Worm (Caenorhabditis elegans) whole organism, young adult: ENCODE data around the gene ZK809.9.

Experiments used
- C06A6.2 ChIP-seq: fragments of 200-800 bp; sonication (Bioruptor generic); conservative IDR thresholded peaks from 2 replicates; pipeline ENCODE4 v1.3.6; 2022; ENCODE audit warnings: missing genetic modification characterization, missing compliant biosample characterization
- F10E7.11 ChIP-seq: sonication (generic microtip); optimal IDR thresholded peaks from 2 replicates; lab custom pipeline; 2017; ENCODE audit warnings: mild to moderate bottlenecking, missing genetic modification characterization, moderate library complexity, missing compliant biosample characterization
- F22D6.2 ChIP-seq: sonication (generic microtip); optimal IDR thresholded peaks from 2 replicates; lab custom pipeline; 2016; ENCODE audit warnings: mild to moderate bottlenecking, missing genetic modification characterization, missing compliant biosample characterization
- F33H1.4 ChIP-seq: fragments of 200-800 bp; sonication (Bioruptor generic); IDR thresholded peaks from 2 replicates; pipeline ENCODE4 v1.3.6; 2022; ENCODE audit warnings: missing genetic modification reagents, missing genetic modification characterization, missing compliant biosample characterization
- F39B2.1 ChIP-seq: fragments of 200-800 bp; sonication (Bioruptor generic); IDR thresholded peaks from 2 replicates; pipeline ENCODE4 v1.3.6; 2022; ENCODE audit warnings: missing genetic modification reagents, missing genetic modification characterization, missing compliant biosample characterization
- K11D2.4 ChIP-seq: fragments of 200-800 bp; sonication (Bioruptor generic); IDR thresholded peaks from 2 replicates; pipeline ENCODE4 v1.3.6; 2022; ENCODE audit warnings: missing genetic modification reagents, missing genetic modification characterization, missing compliant biosample characterization
- Y67H2A.10 ChIP-seq: fragments of 200-800 bp; sonication (Bioruptor generic); conservative IDR thresholded peaks from 2 replicates; pipeline ENCODE4 v1.3.6; 2022; ENCODE audit warnings: missing genetic modification reagents, missing genetic modification characterization, missing compliant biosample characterization
- Y79H2A.3 ChIP-seq: fragments of 200-800 bp; sonication (Bioruptor generic); conservative IDR thresholded peaks from 2 replicates; pipeline ENCODE4 v1.3.6; 2022; ENCODE audit warnings: missing genetic modification reagents, missing genetic modification characterization, missing compliant biosample characterization
- aptf-3 ChIP-seq: fragments of 200-800 bp; sonication (Bioruptor generic); IDR thresholded peaks from 2 replicates; pipeline ENCODE4 v1.3.6; 2022; ENCODE audit warnings: missing genetic modification characterization, missing compliant biosample characterization
- attf-3 ChIP-seq: fragments of 200-800 bp; sonication (Bioruptor generic); conservative IDR thresholded peaks from 2 replicates; pipeline ENCODE4 v1.3.6; 2022; ENCODE audit warnings: missing genetic modification reagents, missing genetic modification characterization, missing compliant biosample characterization
- attf-5 ChIP-seq: fragments of 200-800 bp; sonication (Bioruptor generic); optimal IDR thresholded peaks from 2 replicates; lab custom pipeline; 2018; ENCODE audit warnings: mild to moderate bottlenecking, missing genetic modification characterization, missing compliant biosample characterization
- cebp-2 ChIP-seq: fragments of 200-800 bp; sonication (Bioruptor generic); IDR thresholded peaks from 2 replicates; pipeline ENCODE4 v1.3.6; 2022; ENCODE audit warnings: missing genetic modification characterization, missing compliant biosample characterization
- ceh-100 ChIP-seq: fragments of 200-800 bp; sonication (Bioruptor generic); IDR thresholded peaks from 2 replicates; pipeline ENCODE4 v1.3.6; 2022; ENCODE audit warnings: missing genetic modification reagents, missing genetic modification characterization, missing compliant biosample characterization
- ceh-58 ChIP-seq: fragments of 200-800 bp; sonication (Bioruptor generic); IDR thresholded peaks from 2 replicates; pipeline ENCODE4 v1.3.6; 2022; ENCODE audit warnings: missing genetic modification characterization, missing compliant biosample characterization
- dpl-1 ChIP-seq: fragments of 150-350 bp; optimal IDR thresholded peaks from 2 replicates; lab custom pipeline; 2014; ENCODE audit warnings: missing biosample characterization, missing genetic modification reagents, missing genetic modification characterization
- egl-18 ChIP-seq: fragments of 200-800 bp; sonication (Bioruptor generic); IDR thresholded peaks from 2 replicates; pipeline ENCODE4 v1.3.6; 2022; ENCODE audit warnings: missing genetic modification reagents, missing genetic modification characterization, missing compliant biosample characterization
- hrde-1 ChIP-seq: sonication (generic microtip); optimal IDR thresholded peaks from 2 replicates; lab custom pipeline; 2016; ENCODE audit warnings: missing genetic modification characterization, mild to moderate bottlenecking, missing compliant biosample characterization, moderate library complexity, missing genotype, missing genetic modification reagents, borderline replicate concordance
- lsl-1 ChIP-seq: fragments of 200-800 bp; sonication (Bioruptor generic); optimal IDR thresholded peaks from 2 replicates; lab custom pipeline; 2018; ENCODE audit warnings: mild to moderate bottlenecking, missing genetic modification characterization, moderate library complexity, missing compliant biosample characterization
- madf-10 ChIP-seq: sonication (generic microtip); optimal IDR thresholded peaks from 2 replicates; lab custom pipeline; 2016; ENCODE audit warnings: mild to moderate bottlenecking, missing genetic modification characterization, missing compliant biosample characterization
- mel-28 ChIP-seq: sonication (generic microtip); optimal IDR thresholded peaks from 2 replicates; lab custom pipeline; 2016; ENCODE audit warnings: borderline replicate concordance, mild to moderate bottlenecking, missing genetic modification characterization, missing compliant biosample characterization
- nfya-1 ChIP-seq: sonication (generic microtip); optimal IDR thresholded peaks from 2 replicates; lab custom pipeline; 2017; ENCODE audit warnings: antibody characterized with exemption, missing compliant biosample characterization, missing genetic modification characterization, borderline replicate concordance; ENCODE audit not compliant: insufficient read depth
- nhr-27 ChIP-seq: fragments of 200-800 bp; sonication (Bioruptor generic); optimal IDR thresholded peaks from 2 replicates; lab custom pipeline; 2018; ENCODE audit warnings: mild to moderate bottlenecking, missing genetic modification characterization, moderate library complexity, missing compliant biosample characterization
- nhr-80 ChIP-seq: sonication (generic microtip); optimal IDR thresholded peaks from 2 replicates; lab custom pipeline; 2016; ENCODE audit warnings: missing genetic modification characterization, missing compliant biosample characterization
- nhr-90 ChIP-seq: sonication (generic microtip); optimal IDR thresholded peaks from 2 replicates; lab custom pipeline; 2016; ENCODE audit warnings: missing genotype, mild to moderate bottlenecking, missing genetic modification characterization, missing compliant biosample characterization
- pha-4 ChIP-seq: fragments of 150-350 bp; sonication (generic microtip); optimal IDR thresholded peaks from 2 replicates; lab custom pipeline; 2014; ENCODE audit warnings: missing biosample characterization, missing genetic modification reagents, missing genetic modification characterization
- rcor-1 ChIP-seq: fragments of 200-800 bp; sonication (Bioruptor generic); IDR thresholded peaks from 2 replicates; pipeline ENCODE4 v1.3.6; 2022; ENCODE audit warnings: missing genetic modification reagents, missing genetic modification characterization, missing compliant biosample characterization
- rpc-1 ChIP-seq, 2 experiments: fragments of 150-350 bp in 1 of 2; sonication (generic microtip) in 1 of 2; optimal IDR thresholded peaks; 2 replicates each; lab custom pipeline; 2014 to 2018; ENCODE audit warnings: missing biosample characterization in 1 of 2, missing genetic modification characterization in 1 of 2, missing genetic modification reagents in 1 of 2, missing genotype in 1 of 2
- snpc-3.4 ChIP-seq: sonication (generic microtip); optimal IDR thresholded peaks from 2 replicates; lab custom pipeline; 2017; ENCODE audit warnings: missing genetic modification characterization, mild to moderate bottlenecking, missing compliant biosample characterization, antibody characterized with exemption, moderate library complexity, missing genotype, missing genetic modification reagents
- snpc-4 ChIP-seq, 5 experiments: fragments of 150-350 bp in 1 of 5; sonication (generic microtip) in 4 of 5; optimal IDR thresholded peaks; 2 replicates each; lab custom pipeline; 2014 to 2018; ENCODE audit warnings: missing genetic modification characterization in 5 of 5, missing biosample characterization in 3 of 5, antibody characterized with exemption in 2 of 5, mild to moderate bottlenecking in 2 of 5, missing compliant biosample characterization in 2 of 5, missing genotype in 2 of 5, moderate library complexity in 2 of 5, missing genetic modification reagents in 1 of 5
- tlf-1 ChIP-seq: fragments of 200-800 bp; sonication (Bioruptor generic); optimal IDR thresholded peaks from 2 replicates; lab custom pipeline; 2018; ENCODE audit warnings: mild to moderate bottlenecking, missing genetic modification characterization, missing compliant biosample characterization
- unc-62 ChIP-seq: fragments of 150-350 bp; optimal IDR thresholded peaks from 2 replicates; lab custom pipeline; 2014; ENCODE audit warnings: missing biosample characterization, missing genetic modification reagents, missing genetic modification characterization
- zim-3 ChIP-seq: sonication (generic microtip); optimal IDR thresholded peaks from 2 replicates; lab custom pipeline; 2017; ENCODE audit warnings: mild to moderate bottlenecking, missing genetic modification characterization, moderate library complexity, missing compliant biosample characterization
- ztf-18 ChIP-seq: sonication (generic microtip); optimal IDR thresholded peaks from 2 replicates; lab custom pipeline; 2016; ENCODE audit warnings: missing genotype, mild to moderate bottlenecking, missing genetic modification characterization, missing compliant biosample characterization
- ztf-22 ChIP-seq: fragments of 200-800 bp; sonication (Bioruptor generic); optimal IDR thresholded peaks from 2 replicates; lab custom pipeline; 2018; ENCODE audit warnings: mild to moderate bottlenecking, missing genetic modification characterization, moderate library complexity, missing compliant biosample characterization
- ztf-25 ChIP-seq: fragments of 200-800 bp; sonication (Bioruptor generic); IDR thresholded peaks from 2 replicates; pipeline ENCODE4 v1.3.6; 2022; ENCODE audit warnings: missing genetic modification reagents, missing genetic modification characterization, missing compliant biosample characterization
- ztf-28 ChIP-seq: fragments of 200-800 bp; sonication (Bioruptor generic); IDR thresholded peaks from 2 replicates; pipeline ENCODE4 v1.3.6; 2022; ENCODE audit warnings: missing genetic modification reagents, missing genetic modification characterization, missing compliant biosample characterization

Gene ZK809.9

ce11 chrIV:11701878-11702277 is 36.8 kb downstream of the ZK809.9 start:
- no peak for TF ChIP-seq ztf-25 (GFP tag; lab: Robert Waterston, UW)
- TF ChIP-seq rcor-1 (GFP tag; lab: Robert Waterston, UW): no peak
- TF ChIP-seq nhr-27: no peak
- no peak for TF ChIP-seq ceh-58
- TF ChIP-seq snpc-4 (GFP tag; optimal IDR thresholded peaks at IDR 0.05; lab: Kevin White, UChicago): no peak
- TF ChIP-seq snpc-4 (tag; optimal IDR thresholded peaks at IDR 0.05; lab: Kevin White, UChicago): no peak
- no peak for TF ChIP-seq ztf-28 (GFP tag; lab: Robert Waterston, UW)
- TF ChIP-seq nfya-1 (tag; lab: Kevin White, UChicago): no peak
- TF ChIP-seq unc-62 (GFP tag; lab: Kevin White, UChicago): no peak
- TF ChIP-seq nhr-80: no peak

ce11 chrIV:11703685-11704296 is 38.7 kb downstream of the ZK809.9 start, which contains the start of the genes T22B3.3 and alg-3:
Gene T22B3.3 (minus strand): TSS chrIV:11703785.
Gene alg-3 (plus strand): TSS chrIV:11704246.
- TF ChIP-seq nhr-90 (no peak), C06A6.2 (GFP tag; lab: Robert Waterston, UW) (no peak), madf-10 (tag; lab: Kevin White, UChicago) (no peak), aptf-3 (GFP tag; lab: Robert Waterston, UW) (no peak), lsl-1 (GFP tag; lab: Kevin White, UChicago) (no peak), attf-5 (no peak), egl-18 (no peak), ztf-22 (GFP tag; lab: Kevin White, UChicago) (no peak), rpc-1 (optimal IDR thresholded peaks at IDR 0.05; lab: Kevin White, UChicago) (no peak), rpc-1 (tag; optimal IDR thresholded peaks at IDR 0.05; lab: Kevin White, UChicago) (no peak), ceh-58 (no peak), ceh-100 (no peak), pha-4 (tag; lab: Kevin White, UChicago) (no peak), F10E7.11 (tag; lab: Kevin White, UChicago) (no peak), F22D6.2 (tag; lab: Kevin White, UChicago) (no peak), hrde-1 (tag; lab: Kevin White, UChicago) (no peak)

ce11 chrIV:11710331-11710730 is 45.2 kb downstream of the ZK809.9 start:
- no peak for TF ChIP-seq F33H1.4 (GFP tag; lab: Robert Waterston, UW)

- TF ChIP-seq zim-3 (tag; lab: Kevin White, UChicago) (no peak), ztf-18 (tag; lab: Kevin White, UChicago) (no peak), snpc-3.4 (tag; lab: Kevin White, UChicago) (no peak), ceh-100 (no peak), cebp-2 (GFP tag; lab: Robert Waterston, UW) (no peak), Y67H2A.10 (GFP tag; lab: Robert Waterston, UW) (no peak), attf-3 (GFP tag; lab: Robert Waterston, UW) (no peak), K11D2.4 (GFP tag; lab: Robert Waterston, UW) (no peak), tlf-1 (GFP tag; lab: Kevin White, UChicago) (no peak), rpc-1 (optimal IDR thresholded peaks at IDR 0.05; lab: Kevin White, UChicago) (no peak), rpc-1 (tag; optimal IDR thresholded peaks at IDR 0.05; lab: Kevin White, UChicago) (no peak), egl-18 (no peak), Y79H2A.3 (GFP tag; lab: Robert Waterston, UW) (no peak), mel-28 (tag; lab: Kevin White, UChicago) (no peak), F39B2.1 (GFP tag; lab: Robert Waterston, UW) (no peak), rcor-1 (GFP tag; lab: Robert Waterston, UW) (no peak), dpl-1 (GFP tag; lab: Kevin White, UChicago) (no peak), ztf-22 (GFP tag; lab: Kevin White, UChicago) (no peak)
Measured at ce11 chrIV:11713289-11713688, 48.2 kb downstream of the ZK809.9 start.
